Fruit fly (Drosophila melanogaster): ENCODE results near the gene CG6765.

The CG6765 gene

DNA sequence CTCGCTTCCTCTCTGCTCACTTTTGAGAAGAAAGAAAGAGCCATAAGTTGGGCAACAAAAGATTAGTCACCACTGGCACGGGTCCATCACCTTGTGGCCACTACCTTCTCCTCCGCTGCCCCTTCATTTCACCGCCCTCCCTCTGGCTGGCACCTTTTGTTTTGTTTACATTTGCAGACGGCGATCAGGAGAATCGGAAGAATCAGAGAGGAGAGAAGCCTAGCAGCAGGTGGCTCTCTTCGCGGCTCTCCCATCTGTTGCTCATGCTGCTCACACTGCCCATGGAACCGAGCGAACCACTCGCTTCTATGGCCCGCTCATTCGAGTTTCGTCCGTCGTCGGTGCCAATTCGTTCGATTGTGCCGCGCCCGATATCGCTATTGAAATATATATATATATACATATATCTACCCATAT, 33.8 kb downstream of the CG6765 start (continued):
- TF ChIP-seq Mes4 (GFP tag; optimal IDR thresholded peaks at IDR 0.05) (no peak), wek (GFP tag; optimal IDR thresholded peaks at IDR 0.05) (peak; percentile 41), maf-S (GFP tag; optimal IDR thresholded peaks at IDR 0.05) (no peak), ems (GFP tag; optimal IDR thresholded peaks at IDR 0.05) (no peak), Hr78 (GFP tag; optimal IDR thresholded peaks at IDR 0.05) (no peak), mld (GFP tag; IDR thresholded peaks at IDR 0.05; ENCODE audit: partially characterized antibody) (no peak), CG3838 (GFP tag; optimal IDR thresholded peaks at IDR 0.05) (no peak), knrl (GFP tag; IDR thresholded peaks at IDR 0.05; ENCODE audit: partially characterized antibody) (no peak), Poxn (GFP tag; IDR thresholded peaks at IDR 0.05) (no peak), CG16779 (GFP tag; IDR thresholded peaks at IDR 0.05) (no peak), tup (GFP tag; optimal IDR thresholded peaks at IDR 0.05) (no peak), ftz-f1 (GFP tag; optimal IDR thresholded peaks at IDR 0.05) (peak; percentile 85), hkb (optimal IDR thresholded peaks at IDR 0.05) (no peak), hkb (GFP tag; IDR thresholded peaks at IDR 0.05) (0 out of 2 replicates have a peak, but pooled peaks have one; percentile 26), sc (optimal IDR thresholded peaks at IDR 0.05) (no peak), sc (GFP tag; optimal IDR thresholded peaks at IDR 0.05) (no peak), CG16815 (GFP tag; optimal IDR thresholded peaks at IDR 0.05) (no peak), Camta (GFP tag; optimal IDR thresholded peaks at IDR 0.05) (no peak), CG5180 (GFP tag; optimal IDR thresholded peaks at IDR 0.05) (no peak), vfl (GFP tag; optimal IDR thresholded peaks at IDR 0.05) (no peak), Vsx1 (GFP tag; optimal IDR thresholded peaks at IDR 0.05) (no peak), Awh (GFP tag; IDR thresholded peaks at IDR 0.05) (0 out of 2 replicates have a peak, but pooled peaks have one; percentile 10), kni (GFP tag; optimal IDR thresholded peaks at IDR 0.05) (peak; percentile 29), CG30020 (tag; optimal IDR thresholded peaks at IDR 0.05) (no peak), CG12155 (GFP tag; optimal IDR thresholded peaks at IDR 0.05) (no peak), CG8359 (GFP tag; optimal IDR thresholded peaks at IDR 0.05; ENCODE audit: borderline replicate concordance) (no peak), CG16863 (GFP tag; optimal IDR thresholded peaks at IDR 0.05) (no peak), lmd (GFP tag; IDR thresholded peaks at IDR 0.05) (no peak), CG11695 (GFP tag; IDR thresholded peaks at IDR 0.05) (peak; percentile 31; the same call in 1 of the 3 replicates), HLH4C (GFP tag; IDR thresholded peaks at IDR 0.05; ENCODE audit: partially characterized antibody) (no peak), NfI (GFP tag; optimal IDR thresholded peaks at IDR 0.05) (no peak), pho (GFP tag; optimal IDR thresholded peaks at IDR 0.05) (no peak), CG4282 (GFP tag; optimal IDR thresholded peaks at IDR 0.05) (no peak), CG7786 (GFP tag; optimal IDR thresholded peaks at IDR 0.05) (no peak), CG4404 (GFP tag; IDR thresholded peaks at IDR 0.05) (no peak), CG13624 (GFP tag; optimal IDR thresholded peaks at IDR 0.05) (no peak), HHEX (GFP tag; optimal IDR thresholded peaks at IDR 0.05) (no peak), tll (GFP tag; optimal IDR thresholded peaks at IDR 0.05) (no peak), Chrac-16 (GFP tag; optimal IDR thresholded peaks at IDR 0.05) (no peak), tna (GFP tag; IDR thresholded peaks at IDR 0.05; ENCODE audit: partially characterized antibody) (0 out of 2 replicates have a peak, but pooled peaks have one; percentile 39), sob (GFP tag; IDR thresholded peaks at IDR 0.05) (0 out of 2 replicates have a peak, but pooled peaks have one; percentile 36), CG32532 (GFP tag; IDR thresholded peaks at IDR 0.05) (peak; percentile 61; the same call in 1 of the 2 replicates), CG8924 (tag; optimal IDR thresholded peaks at IDR 0.05) (no peak), D19A (tag; optimal IDR thresholded peaks at IDR 0.05) (no peak), CG1647 (GFP tag; optimal IDR thresholded peaks at IDR 0.05) (no peak), Sox100B (GFP tag; optimal IDR thresholded peaks at IDR 0.05) (no peak), ara (GFP tag; IDR thresholded peaks at IDR 0.05) (no peak), CG1602 (GFP tag; optimal IDR thresholded peaks at IDR 0.05) (no peak), CG7556 (GFP tag; optimal IDR thresholded peaks at IDR 0.05) (no peak), Nf-YC (tag; optimal IDR thresholded peaks at IDR 0.05) (no peak), CG16813 (GFP tag; IDR thresholded peaks at IDR 0.05; ENCODE audit: partially characterized antibody) (no peak)

Measured in whole organism, embryonic.